Fruit fly (Drosophila melanogaster) whole organism, adult: ENCODE results near the gene dcma.

Experiments
- CG11617 ChIP-seq: fragments of 200-800 bp; sonication (Bioruptor generic); optimal IDR thresholded peaks from 2 replicates; lab custom pipeline; 2017; ENCODE audit warnings: mild to moderate bottlenecking, missing biosample characterization, missing genetic modification reagents, missing genetic modification characterization
- CG12768 ChIP-seq: fragments of 200-800 bp; sonication (Bioruptor generic); optimal IDR thresholded peaks from 2 replicates; lab custom pipeline; 2017; ENCODE audit warnings: missing biosample characterization, missing genetic modification characterization, mild to moderate bottlenecking, moderate library complexity, missing genetic modification reagents
- CG14711 ChIP-seq: fragments of 200-800 bp; sonication (Bioruptor generic); optimal IDR thresholded peaks from 2 replicates; lab custom pipeline; 2018; ENCODE audit warnings: missing biosample characterization, mild to moderate bottlenecking, missing genetic modification characterization, moderate library complexity
- CG1620 ChIP-seq: fragments of 200-800 bp; sonication (Bioruptor generic); optimal IDR thresholded peaks from 2 replicates; lab custom pipeline; 2016; ENCODE audit warnings: missing biosample characterization, missing genetic modification characterization
- CG5204 ChIP-seq: fragments of 200-800 bp; sonication (Bioruptor generic); optimal IDR thresholded peaks from 2 replicates; lab custom pipeline; 2016; ENCODE audit warnings: missing biosample characterization, missing genetic modification characterization
- CG7101 ChIP-seq: fragments of 200-800 bp; sonication (Bioruptor generic); optimal IDR thresholded peaks from 2 replicates; lab custom pipeline; 2018; ENCODE audit warnings: missing biosample characterization, mild to moderate bottlenecking, missing genetic modification characterization, moderate library complexity
- Crg-1 ChIP-seq: fragments of 200-800 bp; sonication (Bioruptor generic); optimal IDR thresholded peaks from 2 replicates; lab custom pipeline; 2016; ENCODE audit warnings: missing biosample characterization, missing genetic modification characterization
- bab1 ChIP-seq: fragments of 200-800 bp; sonication (Bioruptor generic); optimal IDR thresholded peaks from 3 replicates; lab custom pipeline; 2019; ENCODE audit warnings: missing biosample characterization, mild to moderate bottlenecking, missing genetic modification characterization, moderate library complexity
- kay ChIP-seq: fragments of 200-800 bp; sonication (Bioruptor generic); peaks from one replicate; lab custom pipeline; 2016; ENCODE audit warnings: missing biosample characterization, missing genetic modification characterization, borderline replicate concordance
- ovo ChIP-seq: fragments of 200-800 bp; sonication (Bioruptor generic); optimal IDR thresholded peaks from 2 replicates; lab custom pipeline; 2016; ENCODE audit warnings: missing biosample characterization, missing genetic modification characterization
- pad ChIP-seq: fragments of 200-800 bp; sonication (Bioruptor generic); optimal IDR thresholded peaks from 3 replicates; lab custom pipeline; 2017; ENCODE audit warnings: missing biosample characterization, missing genetic modification characterization, mild to moderate bottlenecking, moderate library complexity, missing genetic modification reagents
- toe ChIP-seq: fragments of 200-800 bp; sonication (Bioruptor generic); optimal IDR thresholded peaks from 2 replicates; lab custom pipeline; 2016; ENCODE audit warnings: missing biosample characterization, missing genetic modification characterization

DNA sequence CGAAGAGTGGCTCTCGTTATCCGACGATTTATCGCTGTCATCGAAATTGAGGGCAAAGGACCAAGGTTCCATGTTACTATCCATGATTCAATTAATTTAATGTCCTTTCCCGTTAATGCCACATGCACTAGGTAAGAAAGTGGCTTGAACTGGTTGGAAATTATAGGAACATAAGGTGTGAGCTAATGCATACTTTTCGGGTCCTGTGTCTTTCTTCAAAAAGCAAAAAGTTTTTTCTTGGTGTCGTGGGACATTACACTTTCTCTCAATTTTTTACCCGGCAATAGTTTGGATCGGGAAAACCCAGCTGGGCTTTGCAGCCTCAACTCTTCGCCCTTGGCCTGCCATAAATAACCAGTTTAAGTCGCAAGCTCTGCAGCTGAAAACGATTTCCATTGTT lies 6.9 kb downstream of the dcma start, which contains the start of gene Taf12L:
- TF ChIP-seq CG12768 (GFP tag; lab: Kevin White, UChicago), result no peak
- TF ChIP-seq CG1620 (GFP tag; lab: Kevin White, UChicago), result no peak
- TF ChIP-seq CG11617 (GFP tag; lab: Kevin White, UChicago), result no peak
- TF ChIP-seq kay, result no peak
- no peak for TF ChIP-seq CG14711 (tag; lab: Kevin White, UChicago)
- no peak for TF ChIP-seq Crg-1 (GFP tag; lab: Kevin White, UChicago)
- no peak for TF ChIP-seq bab1 (GFP tag; lab: Kevin White, UChicago)
- no peak for TF ChIP-seq CG7101 (tag; lab: Kevin White, UChicago)
- no peak for TF ChIP-seq pad (GFP tag; lab: Kevin White, UChicago)
- TF ChIP-seq ovo (GFP tag; lab: Kevin White, UChicago), result no peak
- TF ChIP-seq toe (GFP tag; lab: Kevin White, UChicago), result no peak
- TF ChIP-seq CG5204 (GFP tag; lab: Kevin White, UChicago), result no peak
